Worm (Caenorhabditis elegans) whole organism, mixed stage, embryonic: ENCODE results near the gene pitp-1.

ENCODE experiments used
- M03D4.4 ChIP-seq: sonication (generic microtip); optimal IDR thresholded peaks from 2 replicates; lab custom pipeline; 2017; ENCODE audit warnings: mild to moderate bottlenecking, missing genetic modification characterization, missing compliant biosample characterization
- hlh-1 ChIP-seq: fragments of 150-350 bp; optimal IDR thresholded peaks from 2 replicates; lab custom pipeline; 2014; ENCODE audit warnings: missing biosample characterization, missing genetic modification reagents, missing genetic modification characterization
- lsy-2 ChIP-seq: fragments of 150-350 bp; optimal IDR thresholded peaks from 2 replicates; lab custom pipeline; 2014; ENCODE audit warnings: missing biosample characterization, missing genetic modification characterization
- nhr-12 ChIP-seq: fragments of 150-350 bp; optimal IDR thresholded peaks from 2 replicates; lab custom pipeline; 2014; ENCODE audit warnings: missing biosample characterization, missing genetic modification characterization
- nhr-237 ChIP-seq: fragments of 150-350 bp; optimal IDR thresholded peaks from 2 replicates; lab custom pipeline; 2014; ENCODE audit warnings: missing biosample characterization, missing genetic modification characterization
- nhr-28 ChIP-seq: fragments of 150-350 bp; optimal IDR thresholded peaks from 2 replicates; lab custom pipeline; 2014; ENCODE audit warnings: missing biosample characterization, missing genetic modification characterization
- pha-4 ChIP-seq: fragments of 150-350 bp; optimal IDR thresholded peaks from 2 replicates; lab custom pipeline; 2018; ENCODE audit warnings: missing biosample characterization, missing genetic modification reagents, missing genetic modification characterization
- unc-62 ChIP-seq: fragments of 150-350 bp; optimal IDR thresholded peaks from 2 replicates; lab custom pipeline; 2014; ENCODE audit warnings: missing biosample characterization, missing genetic modification reagents, missing genetic modification characterization

DNA sequence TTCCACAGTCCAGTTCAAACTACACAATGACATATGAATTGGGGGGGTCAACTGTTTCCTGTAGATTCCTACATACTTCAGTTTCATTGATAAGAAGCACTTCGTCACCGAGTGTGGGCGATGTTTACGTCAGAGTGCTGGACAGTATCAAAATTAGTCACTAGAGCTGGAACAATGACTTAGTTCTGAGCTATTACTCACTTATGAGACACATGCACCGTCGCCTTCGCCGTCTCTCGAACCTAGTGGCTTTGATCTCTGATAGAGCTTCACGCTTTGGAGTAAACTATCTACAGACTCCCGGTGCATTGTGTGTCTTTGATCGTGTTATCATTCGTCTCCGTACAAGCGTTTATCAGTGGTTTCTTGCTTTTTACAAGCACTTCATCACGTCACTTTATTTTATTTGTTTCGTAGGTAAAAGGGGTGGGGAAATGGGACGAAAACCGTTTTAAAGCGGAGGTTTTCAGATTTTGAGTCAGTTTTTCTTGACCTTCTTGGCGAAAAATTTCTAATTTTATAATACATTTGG lies 41.8 kb upstream of the pitp-1 start:
- no peak for TF ChIP-seq unc-62 (GFP tag; lab: Kevin White, UChicago)
- no peak for TF ChIP-seq nhr-237 (tag; lab: Kevin White, UChicago)
- TF ChIP-seq hlh-1 (tag; lab: Kevin White, UChicago) = no peak
- no peak for TF ChIP-seq lsy-2 (tag; lab: Kevin White, UChicago)
- no peak for TF ChIP-seq nhr-28
- TF ChIP-seq nhr-12 = no peak
- no peak for TF ChIP-seq pha-4 (tag; lab: Kevin White, UChicago)
- no peak for TF ChIP-seq M03D4.4 (tag; lab: Kevin White, UChicago)
